Worm (Caenorhabditis elegans) whole organism, L4 larva: ENCODE measurements around the gene R04F11.3.
A peak's percentile ranks its signal among the peaks of the same experiment; 100 is the strongest.

Source experiments
- ces-1 ChIP-seq: fragments of 150-350 bp; sonication (generic microtip); optimal IDR thresholded peaks from 4 replicates; lab custom pipeline; 2014; ENCODE audit warnings: missing biosample characterization, missing genetic modification reagents, missing genetic modification characterization
- egl-27 ChIP-seq: sonication (generic microtip); optimal IDR thresholded peaks from 3 replicates; lab custom pipeline; 2017; ENCODE audit warnings: missing biosample characterization, missing genetic modification reagents, missing genetic modification characterization
- lin-38 ChIP-seq: fragments of 200-800 bp; sonication (Bioruptor generic); IDR thresholded peaks from 2 replicates; pipeline ENCODE4 v1.3.6; 2022; ENCODE audit warnings: missing genetic modification reagents, missing genetic modification characterization, missing compliant biosample characterization
- lsy-2 ChIP-seq, 2 experiments: fragments of 150-350 bp in 1 of 2; sonication (generic microtip) in 1 of 2; optimal IDR thresholded peaks; 2 replicates each; lab custom pipeline; 2014 to 2017; ENCODE audit warnings: missing biosample characterization in 2 of 2, missing genetic modification characterization in 2 of 2
- mes-2 ChIP-seq: sonication (generic microtip); optimal IDR thresholded peaks from 2 replicates; lab custom pipeline; 2016; ENCODE audit warnings: missing genotype, mild to moderate bottlenecking, missing genetic modification characterization, missing compliant biosample characterization; ENCODE audit not compliant: poor library complexity, severe bottlenecking
- pqm-1 ChIP-seq: sonication (generic microtip); optimal IDR thresholded peaks from 2 replicates; lab custom pipeline; 2017; ENCODE audit warnings: missing biosample characterization, missing genetic modification characterization
- snpc-4 ChIP-seq: fragments of 150-350 bp; optimal IDR thresholded peaks from 2 replicates; lab custom pipeline; 2014; ENCODE audit warnings: missing biosample characterization, missing genetic modification characterization

DNA sequence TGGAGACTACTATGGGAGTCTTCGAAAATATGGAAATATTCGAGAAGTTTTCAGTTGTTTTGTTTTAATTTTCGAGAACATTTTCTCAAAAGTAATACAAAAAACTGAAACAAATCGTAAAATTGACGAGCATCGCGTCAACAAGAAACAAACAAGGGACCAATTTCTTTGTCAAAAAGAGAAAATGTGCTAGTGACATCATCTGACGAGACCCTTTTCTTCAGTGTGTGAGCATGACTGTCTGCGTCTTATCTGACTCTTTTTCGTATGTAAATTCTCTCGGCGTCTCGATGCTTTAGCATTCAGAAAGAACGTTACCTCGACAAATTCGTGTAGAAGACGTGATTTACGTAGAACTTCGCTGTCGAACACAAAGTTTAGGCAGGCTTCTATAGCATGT is 29.3 kb downstream of the R04F11.3 start:
- TF ChIP-seq lsy-2 (tag; optimal IDR thresholded peaks at IDR 0.05; lab: Kevin White, UChicago) (peak in 1 of 2 experiments; percentile 24), ces-1 (no peak), egl-27 (no peak), snpc-4 (tag; lab: Kevin White, UChicago) (no peak), lin-38 (GFP tag; lab: Robert Waterston, UW) (no peak), pqm-1 (tag; lab: Kevin White, UChicago) (no peak), mes-2 (no peak)
